Worm (Caenorhabditis elegans) whole organism, L4/young adult: Measurements from ENCODE around the gene hcp-2.

Source experiments
- W03F9.2 ChIP-seq: fragments of 150-350 bp; optimal IDR thresholded peaks from 2 replicates; lab custom pipeline; 2014; ENCODE audit warnings: missing biosample characterization, missing genetic modification characterization
- him-1 ChIP-seq: sonication (generic microtip); optimal IDR thresholded peaks from 2 replicates; lab custom pipeline; 2016; ENCODE audit warnings: missing genotype, missing genetic modification reagents, missing genetic modification characterization, missing compliant biosample characterization

DNA sequence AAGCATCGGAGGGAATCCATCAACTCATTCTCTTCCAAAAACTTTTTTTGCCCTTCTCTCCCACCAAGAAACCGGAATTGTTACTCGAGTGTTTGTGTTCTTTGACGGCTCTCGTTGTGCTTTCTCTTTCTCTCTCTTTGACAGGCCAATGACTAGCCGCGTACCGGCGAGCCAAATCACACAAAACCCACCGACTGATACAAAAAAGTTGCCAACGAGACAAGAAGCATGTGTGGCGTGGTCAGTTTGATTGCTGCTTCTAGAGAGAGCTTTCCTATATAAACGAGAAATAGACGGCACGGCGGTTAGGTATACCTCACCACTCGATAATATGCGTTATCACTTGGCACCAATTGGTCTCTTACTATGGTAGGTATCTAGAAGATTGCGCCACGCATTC is 29.9 kb upstream of the hcp-2 start, which contains the start of gene pqn-63:
- TF ChIP-seq W03F9.2 (tag; lab: Kevin White, UChicago) (no peak), him-1 (tag; lab: Kevin White, UChicago) (no peak)
